Worm (Caenorhabditis elegans) whole organism, late embryonic: ENCODE measurements around the gene fat-7.

Experiments
- ama-1 ChIP-seq: fragments of 150-350 bp; optimal IDR thresholded peaks from 2 replicates; lab custom pipeline; 2014
- ceh-19 ChIP-seq: fragments of 200-800 bp; sonication (Bioruptor generic); optimal IDR thresholded peaks from 2 replicates; lab custom pipeline; 2018; ENCODE audit warnings: mild to moderate bottlenecking, missing genetic modification characterization, missing compliant biosample characterization
- ceh-2 ChIP-seq: sonication (generic microtip); optimal IDR thresholded peaks from 2 replicates; lab custom pipeline; 2016; ENCODE audit warnings: missing genotype, missing genetic modification characterization, missing compliant biosample characterization
- ceh-30 ChIP-seq: fragments of 150-350 bp; optimal IDR thresholded peaks from 2 replicates; lab custom pipeline; 2014; ENCODE audit warnings: missing biosample characterization, missing genetic modification characterization
- ceh-48 ChIP-seq: sonication (generic microtip); optimal IDR thresholded peaks from 2 replicates; lab custom pipeline; 2016; ENCODE audit warnings: missing genetic modification characterization, inconsistent platforms, missing compliant biosample characterization
- elt-2 ChIP-seq: sonication (generic microtip); optimal IDR thresholded peaks from 2 replicates; lab custom pipeline; 2016; ENCODE audit warnings: missing genetic modification reagents, missing genetic modification characterization, missing compliant biosample characterization
- hlh-30 ChIP-seq: sonication (generic microtip); optimal IDR thresholded peaks from 2 replicates; lab custom pipeline; 2017; ENCODE audit warnings: antibody characterized with exemption, missing genetic modification characterization, missing compliant biosample characterization; ENCODE audit not compliant: insufficient read depth
- mec-3 ChIP-seq: sonication (generic microtip); optimal IDR thresholded peaks from 2 replicates; lab custom pipeline; 2016; ENCODE audit warnings: borderline replicate concordance, missing genetic modification characterization, missing compliant biosample characterization
- nhr-11 ChIP-seq: fragments of 150-350 bp; optimal IDR thresholded peaks from 2 replicates; lab custom pipeline; 2014; ENCODE audit warnings: missing biosample characterization, missing genetic modification characterization
- pha-4 ChIP-seq: fragments of 150-350 bp; optimal IDR thresholded peaks from 2 replicates; lab custom pipeline; 2018; ENCODE audit warnings: missing biosample characterization, missing genetic modification reagents, missing genetic modification characterization
- rnt-1 ChIP-seq: sonication (generic microtip); optimal IDR thresholded peaks from 2 replicates; lab custom pipeline; 2016; ENCODE audit warnings: missing genetic modification characterization, missing compliant biosample characterization
- tbx-2 ChIP-seq: sonication (generic microtip); optimal IDR thresholded peaks from 2 replicates; lab custom pipeline; 2016; ENCODE audit warnings: missing genetic modification characterization, missing compliant biosample characterization
- unc-86 ChIP-seq: sonication (generic microtip); optimal IDR thresholded peaks from 2 replicates; lab custom pipeline; 2016; ENCODE audit warnings: missing genetic modification characterization, missing compliant biosample characterization

ce11 chrV:7199077-7199476, 46.1 kb upstream of the fat-7 start:
- TF ChIP-seq ceh-48 (tag; lab: Kevin White, UChicago) (no peak), elt-2 (no peak), ceh-2 (tag; lab: Kevin White, UChicago) (no peak), rnt-1 (no peak), ama-1 (lab: Kevin White, UChicago) (no peak), ceh-19 (GFP tag; lab: Kevin White, UChicago) (no peak), hlh-30 (no peak), nhr-11 (tag; lab: Kevin White, UChicago) (no peak), tbx-2 (tag; lab: Kevin White, UChicago) (no peak), ceh-30 (tag; lab: Kevin White, UChicago) (no peak), mec-3 (tag; lab: Kevin White, UChicago) (no peak), pha-4 (no peak), unc-86 (tag; lab: Kevin White, UChicago) (no peak)
